Worm (Caenorhabditis elegans): ENCODE results near the gene daf-4.
A peak's percentile ranks its signal among the peaks of the same experiment; 100 is the strongest.

- peak; percentile 3 for TF ChIP-seq unc-42 (tag; optimal IDR thresholded peaks at IDR 0.05)
- TF ChIP-seq ceh-45 (GFP tag; IDR thresholded peaks at IDR 0.05) = no peak
- no peak for TF ChIP-seq Y22D7AL.16 (tag; optimal IDR thresholded peaks at IDR 0.05)
Measured at ce11 chrIII:5639893-5640292, 15.0 kb downstream of the daf-4 start.

Measured in whole organism, late embryonic.